Worm (Caenorhabditis elegans) whole organism, L4 larva: ENCODE measurements around the gene srh-30.

Experiments
- D1046.2 ChIP-seq: fragments of 200-800 bp; sonication (Bioruptor generic); IDR thresholded peaks from 2 replicates; pipeline ENCODE4 v1.3.6; 2022; ENCODE audit warnings: missing genetic modification characterization, missing compliant biosample characterization
- F10B5.3 ChIP-seq: sonication (generic microtip); optimal IDR thresholded peaks from 2 replicates; lab custom pipeline; 2016; ENCODE audit warnings: mild to moderate bottlenecking, missing genetic modification characterization, missing compliant biosample characterization
- F49E8.2 ChIP-seq: sonication (generic microtip); optimal IDR thresholded peaks from 2 replicates; lab custom pipeline; 2016; ENCODE audit warnings: missing compliant biosample characterization, mild to moderate bottlenecking, missing genetic modification characterization, borderline replicate concordance
- T20F7.1 ChIP-seq: fragments of 200-800 bp; sonication (Bioruptor generic); optimal IDR thresholded peaks from 2 replicates; lab custom pipeline; 2018; ENCODE audit warnings: mild to moderate bottlenecking, missing genetic modification characterization, missing compliant biosample characterization
- ZK337.2 ChIP-seq: fragments of 200-800 bp; sonication (Bioruptor generic); IDR thresholded peaks from 2 replicates; pipeline ENCODE4 v1.3.6; 2022; ENCODE audit warnings: missing genetic modification reagents, missing genetic modification characterization, missing compliant biosample characterization
- aha-1 ChIP-seq: fragments of 150-350 bp; peaks from one replicate; lab custom pipeline; 2014; ENCODE audit warnings: missing biosample characterization, missing genetic modification characterization
- arid-1 ChIP-seq: fragments of 200-800 bp; sonication (Bioruptor generic); conservative IDR thresholded peaks from 2 replicates; pipeline ENCODE4 v1.3.6; 2022; ENCODE audit warnings: missing genetic modification reagents, missing genetic modification characterization, missing compliant biosample characterization
- attf-4 ChIP-seq: sonication (generic microtip); optimal IDR thresholded peaks from 3 replicates; lab custom pipeline; 2017; ENCODE audit warnings: missing biosample characterization, missing genetic modification characterization
- ceh-20 ChIP-seq: fragments of 200-800 bp; sonication (Bioruptor generic); IDR thresholded peaks from 2 replicates; pipeline ENCODE4 v1.3.6; 2022; ENCODE audit warnings: missing genetic modification reagents, missing genetic modification characterization, missing compliant biosample characterization
- ceh-44 ChIP-seq: fragments of 200-800 bp; sonication (Bioruptor generic); IDR thresholded peaks from 2 replicates; pipeline ENCODE4 v1.3.6; 2022; ENCODE audit warnings: missing genetic modification reagents, missing genetic modification characterization, missing compliant biosample characterization
- ceh-82 ChIP-seq: sonication (generic microtip); optimal IDR thresholded peaks from 2 replicates; lab custom pipeline; 2017; ENCODE audit warnings: missing biosample characterization, missing genetic modification characterization
- ces-1 ChIP-seq: fragments of 150-350 bp; sonication (generic microtip); optimal IDR thresholded peaks from 4 replicates; lab custom pipeline; 2014; ENCODE audit warnings: missing biosample characterization, missing genetic modification reagents, missing genetic modification characterization
- daf-19 ChIP-seq: fragments of 200-800 bp; sonication (Bioruptor generic); conservative IDR thresholded peaks from 2 replicates; pipeline ENCODE4 v1.3.6; 2022; ENCODE audit warnings: missing genetic modification characterization, missing compliant biosample characterization
- daf-8 ChIP-seq: fragments of 200-800 bp; sonication (Bioruptor generic); IDR thresholded peaks from 2 replicates; pipeline ENCODE4 v1.3.6; 2022; ENCODE audit warnings: missing genetic modification characterization, missing compliant biosample characterization
- dmd-8 ChIP-seq: fragments of 200-800 bp; sonication (Bioruptor generic); IDR thresholded peaks from 2 replicates; pipeline ENCODE4 v1.3.6; 2022; ENCODE audit warnings: missing genetic modification characterization, missing compliant biosample characterization
- duxl-1 ChIP-seq: sonication (generic microtip); optimal IDR thresholded peaks from 2 replicates; lab custom pipeline; 2016; ENCODE audit warnings: mild to moderate bottlenecking, missing genetic modification characterization, moderate library complexity, missing compliant biosample characterization; ENCODE audit not compliant: poor library complexity
- dve-1 ChIP-seq: sonication (generic microtip); optimal IDR thresholded peaks from 2 replicates; lab custom pipeline; 2017; ENCODE audit warnings: antibody characterized with exemption, mild to moderate bottlenecking, missing genetic modification characterization, missing compliant biosample characterization; ENCODE audit not compliant: insufficient read depth
- egl-27 ChIP-seq: sonication (generic microtip); optimal IDR thresholded peaks from 3 replicates; lab custom pipeline; 2017; ENCODE audit warnings: missing biosample characterization, missing genetic modification reagents, missing genetic modification characterization
- egl-43 ChIP-seq: fragments of 200-800 bp; sonication (Bioruptor generic); IDR thresholded peaks from 2 replicates; pipeline ENCODE4 v1.3.6; 2022; ENCODE audit warnings: missing genetic modification reagents, missing genetic modification characterization, missing compliant biosample characterization
- fos-1 ChIP-seq: fragments of 150-350 bp; optimal IDR thresholded peaks from 2 replicates; lab custom pipeline; 2014; ENCODE audit warnings: missing biosample characterization, missing genetic modification characterization
- gei-8 ChIP-seq: fragments of 200-800 bp; sonication (Bioruptor generic); optimal IDR thresholded peaks from 2 replicates; lab custom pipeline; 2018; ENCODE audit warnings: mild to moderate bottlenecking, missing genetic modification characterization, missing compliant biosample characterization
- hmg-1.1 ChIP-seq: fragments of 200-800 bp; sonication (Bioruptor generic); IDR thresholded peaks from 2 replicates; pipeline ENCODE4 v1.3.6; 2022; ENCODE audit warnings: missing genetic modification reagents, missing genetic modification characterization, missing compliant biosample characterization
- lim-7 ChIP-seq: fragments of 200-800 bp; sonication (Bioruptor generic); IDR thresholded peaks from 2 replicates; pipeline ENCODE4 v1.3.6; 2022; ENCODE audit warnings: missing genetic modification characterization, missing compliant biosample characterization
- lin-1 ChIP-seq: fragments of 200-800 bp; sonication (Bioruptor generic); IDR thresholded peaks from 2 replicates; pipeline ENCODE4 v1.3.6; 2022; ENCODE audit warnings: missing genetic modification reagents, missing genetic modification characterization, missing compliant biosample characterization
- lin-13 ChIP-seq: fragments of 150-350 bp; optimal IDR thresholded peaks from 2 replicates; lab custom pipeline; 2014; ENCODE audit warnings: missing biosample characterization, missing genetic modification reagents, missing genetic modification characterization
- lir-3 ChIP-seq: sonication (generic microtip); optimal IDR thresholded peaks from 2 replicates; lab custom pipeline; 2016; ENCODE audit warnings: mild to moderate bottlenecking, missing genetic modification characterization, missing compliant biosample characterization
- lsy-2 ChIP-seq, 2 experiments: fragments of 150-350 bp in 1 of 2; sonication (generic microtip) in 1 of 2; optimal IDR thresholded peaks; 2 replicates each; lab custom pipeline; 2014 to 2017; ENCODE audit warnings: missing biosample characterization in 2 of 2, missing genetic modification characterization in 2 of 2
- madf-5 ChIP-seq, 2 experiments: fragments of 200-800 bp; sonication (Bioruptor generic); IDR thresholded peaks; 2 replicates each; pipeline ENCODE4 v1.3.6; 2022; ENCODE audit warnings: missing compliant biosample characterization in 2 of 2, missing genetic modification characterization in 2 of 2
- mep-1 ChIP-seq: fragments of 150-350 bp; sonication (generic microtip); optimal IDR thresholded peaks from 3 replicates; lab custom pipeline; 2014; ENCODE audit warnings: missing biosample characterization, missing genetic modification characterization
- nhr-111 ChIP-seq: fragments of 200-800 bp; sonication (Bioruptor generic); optimal IDR thresholded peaks from 2 replicates; lab custom pipeline; 2018; ENCODE audit warnings: mild to moderate bottlenecking, missing genetic modification characterization, missing compliant biosample characterization
- nhr-237 ChIP-seq: sonication (generic microtip); optimal IDR thresholded peaks from 2 replicates; lab custom pipeline; 2017; ENCODE audit warnings: missing biosample characterization, missing genetic modification characterization
- nhr-28 ChIP-seq: fragments of 150-350 bp; optimal IDR thresholded peaks from 2 replicates; lab custom pipeline; 2014; ENCODE audit warnings: missing biosample characterization, missing genetic modification characterization
- nhr-42 ChIP-seq: fragments of 200-800 bp; sonication (Bioruptor generic); IDR thresholded peaks from 2 replicates; pipeline ENCODE4 v1.3.6; 2022; ENCODE audit warnings: missing genetic modification characterization, missing compliant biosample characterization
- nhr-6 ChIP-seq: fragments of 150-350 bp; optimal IDR thresholded peaks from 2 replicates; lab custom pipeline; 2014; ENCODE audit warnings: missing biosample characterization, missing genetic modification characterization
- set-16 ChIP-seq: fragments of 200-800 bp; sonication (Bioruptor generic); IDR thresholded peaks from 2 replicates; pipeline ENCODE4 v1.3.6; 2022; ENCODE audit warnings: missing genetic modification reagents, missing genetic modification characterization, missing compliant biosample characterization
- snpc-1.2 ChIP-seq: fragments of 200-800 bp; sonication (Bioruptor generic); IDR thresholded peaks from 2 replicates; pipeline ENCODE4 v1.3.6; 2022; ENCODE audit warnings: missing genetic modification reagents, missing genetic modification characterization, missing compliant biosample characterization
- snpc-4 ChIP-seq: fragments of 150-350 bp; optimal IDR thresholded peaks from 2 replicates; lab custom pipeline; 2014; ENCODE audit warnings: missing biosample characterization, missing genetic modification characterization
- spr-1 ChIP-seq: sonication (generic microtip); optimal IDR thresholded peaks from 2 replicates; lab custom pipeline; 2016; ENCODE audit warnings: mild to moderate bottlenecking, missing genetic modification characterization, missing compliant biosample characterization
- unc-39 ChIP-seq: sonication (generic microtip); optimal IDR thresholded peaks from 2 replicates; lab custom pipeline; 2017; ENCODE audit warnings: missing biosample characterization, missing genetic modification characterization
- unc-62 ChIP-seq, 3 experiments: fragments of 150-350 bp in 1 of 3; sonication (generic microtip); optimal IDR thresholded peaks in 2 of 3; peaks in 1 of 3; 1 replicate in 1 of 3; 2 replicates in 2 of 3; lab custom pipeline; 2014 to 2017; ENCODE audit warnings: missing biosample characterization in 3 of 3, missing genetic modification characterization in 3 of 3, missing genetic modification reagents in 3 of 3, missing genotype in 1 of 3
- vab-7 ChIP-seq: fragments of 200-800 bp; sonication (Bioruptor generic); IDR thresholded peaks from 2 replicates; pipeline ENCODE4 v1.3.6; 2022; ENCODE audit warnings: missing genetic modification reagents, missing genetic modification characterization, missing compliant biosample characterization
- zfp-3 ChIP-seq: fragments of 200-800 bp; sonication (Bioruptor generic); conservative IDR thresholded peaks from 2 replicates; pipeline ENCODE4 v1.3.6; 2022; ENCODE audit warnings: missing genetic modification reagents, missing genetic modification characterization, missing compliant biosample characterization

srh-30 gene

ce11 chrV:6808962-6809361 lies 37.4 kb upstream of the srh-30 start, which contains the start of gene dmsr-16:
dmsr-16 (minus strand) TSS chrV:6809062.
- TF ChIP-seq ceh-82 (tag; lab: Kevin White, UChicago), result no peak
- TF ChIP-seq ceh-44 (GFP tag; lab: Robert Waterston, UW), result no peak
- TF ChIP-seq unc-39 (tag; lab: Kevin White, UChicago), result no peak
- TF ChIP-seq T20F7.1 (GFP tag; lab: Kevin White, UChicago), result no peak
- no peak for TF ChIP-seq lin-13 (GFP tag; lab: Kevin White, UChicago)
- no peak for TF ChIP-seq vab-7 (GFP tag; lab: Robert Waterston, UW)
- TF ChIP-seq unc-62 (GFP tag; optimal IDR thresholded peaks at IDR 0.05 in 1 of 2; lab: Kevin White, UChicago), result peak in 1 of 2 experiments; percentile 34
- TF ChIP-seq unc-62 (tag; optimal IDR thresholded peaks at IDR 0.05; lab: Kevin White, UChicago), result no peak
- TF ChIP-seq spr-1, result no peak
- TF ChIP-seq snpc-4 (tag; lab: Kevin White, UChicago), result no peak
- TF ChIP-seq, all 104 proteins: peak for 1

- TF ChIP-seq dve-1 (tag; lab: Kevin White, UChicago) (no peak), mep-1 (tag; lab: Kevin White, UChicago) (no peak), ceh-20 (no peak), snpc-1.2 (no peak), egl-27 (tag; lab: Kevin White, UChicago) (no peak), set-16 (no peak), lsy-2 (tag; optimal IDR thresholded peaks at IDR 0.05; lab: Kevin White, UChicago) (no peak), lim-7 (GFP tag; lab: Robert Waterston, UW) (no peak), lin-13 (GFP tag; lab: Kevin White, UChicago) (no peak), zfp-3 (GFP tag; lab: Robert Waterston, UW) (no peak), daf-19 (GFP tag; lab: Robert Waterston, UW) (no peak), snpc-4 (tag; lab: Kevin White, UChicago) (no peak), F10B5.3 (tag; lab: Kevin White, UChicago) (no peak), duxl-1 (tag; lab: Kevin White, UChicago) (no peak), nhr-111 (GFP tag; lab: Kevin White, UChicago) (no peak), egl-43 (GFP tag; lab: Robert Waterston, UW) (no peak), madf-5 (GFP tag; IDR thresholded peaks at IDR 0.05; lab: Robert Waterston, UW) (no peak), lir-3 (tag; lab: Kevin White, UChicago) (no peak), nhr-6 (tag; lab: Kevin White, UChicago) (no peak)
Observed at ce11 chrV:6806340-6806739, 34.8 kb upstream of the srh-30 start, which contains the start of gene dmsr-12. dmsr-12 (minus strand) TSS chrV:6806440.

ce11 chrV:6803992-6804391 lies 32.4 kb upstream of the srh-30 start, which contains the start of gene dmsr-11:
dmsr-11 (minus strand) TSS chrV:6804092.
- TF ChIP-seq fos-1 (tag; lab: Kevin White, UChicago), result no peak

- TF ChIP-seq aha-1 (tag; lab: Kevin White, UChicago) (peak; percentile 3), madf-5 (GFP tag; IDR thresholded peaks at IDR 0.05; lab: Robert Waterston, UW) (no peak)
Observed at ce11 chrV:6801850-6802249, 30.3 kb upstream of the srh-30 start, which contains the start of gene dmsr-10. dmsr-10 (minus strand) TSS chrV:6801950.

- no peak for TF ChIP-seq nhr-6 (tag; lab: Kevin White, UChicago)
- TF ChIP-seq nhr-237 (tag; lab: Kevin White, UChicago), result no peak
- no peak for TF ChIP-seq nhr-42
- TF ChIP-seq hmg-1.1 (GFP tag; lab: Robert Waterston, UW), result no peak
- TF ChIP-seq D1046.2, result no peak
- TF ChIP-seq attf-4 (tag; lab: Kevin White, UChicago), result no peak
- no peak for TF ChIP-seq ces-1 (GFP tag; lab: Kevin White, UChicago)
- TF ChIP-seq nhr-111 (GFP tag; lab: Kevin White, UChicago), result no peak
- no peak for TF ChIP-seq nhr-28 (tag; lab: Kevin White, UChicago)
- TF ChIP-seq arid-1, result no peak
- no peak for TF ChIP-seq dmd-8
- no peak for TF ChIP-seq egl-43 (GFP tag; lab: Robert Waterston, UW)
- TF ChIP-seq gei-8 (GFP tag; lab: Kevin White, UChicago), result no peak
- no peak for TF ChIP-seq daf-8 (GFP tag; lab: Robert Waterston, UW)
- TF ChIP-seq vab-7 (GFP tag; lab: Robert Waterston, UW), result no peak
- no peak for TF ChIP-seq unc-62 (GFP tag; optimal IDR thresholded peaks at IDR 0.05 in 1 of 2; lab: Kevin White, UChicago)
- TF ChIP-seq unc-62 (tag; optimal IDR thresholded peaks at IDR 0.05; lab: Kevin White, UChicago), result no peak
- no peak for TF ChIP-seq lin-1 (GFP tag; lab: Robert Waterston, UW)
- TF ChIP-seq ZK337.2 (GFP tag; lab: Robert Waterston, UW), result no peak
- no peak for TF ChIP-seq F49E8.2 (tag; lab: Kevin White, UChicago)
Observed at ce11 chrV:6799564-6799963, 28.0 kb upstream of the srh-30 start, which contains the start of gene dmsr-9. dmsr-9 (minus strand) TSS chrV:6799664.
